Worm (Caenorhabditis elegans) whole organism, mixed stage, embryonic: ENCODE measurements around the gene clec-51.
A peak's percentile ranks its signal among the peaks of the same experiment; 100 is the strongest.

Experiments used
- blmp-1 ChIP-seq: fragments of 150-350 bp; optimal IDR thresholded peaks from 2 replicates; lab custom pipeline; 2014; ENCODE audit warnings: missing biosample characterization, missing genetic modification characterization
- ceh-39 ChIP-seq: fragments of 150-350 bp; optimal IDR thresholded peaks from 2 replicates; lab custom pipeline; 2014; ENCODE audit warnings: missing biosample characterization, missing genetic modification characterization
- ceh-43 ChIP-seq: fragments of 200-800 bp; sonication (Bioruptor generic); optimal IDR thresholded peaks from 2 replicates; lab custom pipeline; 2018; ENCODE audit warnings: mild to moderate bottlenecking, missing genetic modification characterization, moderate library complexity, missing compliant biosample characterization
- ceh-83 ChIP-seq: fragments of 200-800 bp; sonication (Bioruptor generic); optimal IDR thresholded peaks from 2 replicates; lab custom pipeline; 2018; ENCODE audit warnings: mild to moderate bottlenecking, missing genetic modification characterization, missing compliant biosample characterization
- ces-1 ChIP-seq: fragments of 150-350 bp; optimal IDR thresholded peaks from 2 replicates; lab custom pipeline; 2014; ENCODE audit warnings: missing biosample characterization, missing genetic modification reagents, missing genetic modification characterization
- cnd-1 ChIP-seq: fragments of 200-800 bp; sonication (Bioruptor generic); optimal IDR thresholded peaks from 2 replicates; lab custom pipeline; 2018; ENCODE audit warnings: mild to moderate bottlenecking, missing genetic modification characterization, missing compliant biosample characterization
- drap-1 ChIP-seq: fragments of 200-800 bp; sonication (Bioruptor generic); optimal IDR thresholded peaks from 3 replicates; lab custom pipeline; 2018; ENCODE audit warnings: mild to moderate bottlenecking, missing genetic modification characterization, missing compliant biosample characterization
- elt-1 ChIP-seq: sonication (generic microtip); optimal IDR thresholded peaks from 2 replicates; lab custom pipeline; 2017; ENCODE audit warnings: missing genetic modification characterization, mild to moderate bottlenecking, missing compliant biosample characterization, antibody characterized with exemption, moderate library complexity, borderline replicate concordance; ENCODE audit not compliant: insufficient read depth
- elt-3 ChIP-seq: fragments of 150-350 bp; optimal IDR thresholded peaks from 2 replicates; lab custom pipeline; 2014; ENCODE audit warnings: missing biosample characterization, missing genetic modification characterization
- flh-1 ChIP-seq: fragments of 200-800 bp; sonication (Bioruptor generic); optimal IDR thresholded peaks from 2 replicates; lab custom pipeline; 2018; ENCODE audit warnings: mild to moderate bottlenecking, missing genetic modification characterization, moderate library complexity, missing compliant biosample characterization
- ham-2 ChIP-seq: fragments of 200-800 bp; sonication (Bioruptor generic); optimal IDR thresholded peaks from 2 replicates; lab custom pipeline; 2018; ENCODE audit warnings: mild to moderate bottlenecking, missing genetic modification characterization, missing compliant biosample characterization
- hlh-1 ChIP-seq: fragments of 150-350 bp; optimal IDR thresholded peaks from 2 replicates; lab custom pipeline; 2014; ENCODE audit warnings: missing biosample characterization, missing genetic modification reagents, missing genetic modification characterization
- lin-13 ChIP-seq: fragments of 150-350 bp; optimal IDR thresholded peaks from 2 replicates; lab custom pipeline; 2014; ENCODE audit warnings: missing biosample characterization, missing genetic modification characterization
- mab-5 ChIP-seq: fragments of 150-350 bp; optimal IDR thresholded peaks from 2 replicates; lab custom pipeline; 2014; ENCODE audit warnings: missing biosample characterization, missing genetic modification characterization
- mep-1 ChIP-seq: fragments of 150-350 bp; optimal IDR thresholded peaks from 2 replicates; lab custom pipeline; 2017; ENCODE audit warnings: missing biosample characterization, missing genetic modification reagents, missing genetic modification characterization, inconsistent platforms
- mls-2 ChIP-seq: sonication (generic microtip); optimal IDR thresholded peaks from 2 replicates; lab custom pipeline; 2016; ENCODE audit warnings: mild to moderate bottlenecking, missing genetic modification characterization, moderate library complexity, missing compliant biosample characterization
- nhr-12 ChIP-seq: fragments of 150-350 bp; optimal IDR thresholded peaks from 2 replicates; lab custom pipeline; 2014; ENCODE audit warnings: missing biosample characterization, missing genetic modification characterization
- nhr-2 ChIP-seq: fragments of 150-350 bp; optimal IDR thresholded peaks from 2 replicates; lab custom pipeline; 2014; ENCODE audit warnings: missing biosample characterization, missing genetic modification characterization
- nhr-237 ChIP-seq: fragments of 150-350 bp; optimal IDR thresholded peaks from 2 replicates; lab custom pipeline; 2014; ENCODE audit warnings: missing biosample characterization, missing genetic modification characterization
- nhr-28 ChIP-seq: fragments of 150-350 bp; optimal IDR thresholded peaks from 2 replicates; lab custom pipeline; 2014; ENCODE audit warnings: missing biosample characterization, missing genetic modification characterization
- nhr-76 ChIP-seq: sonication (generic microtip); optimal IDR thresholded peaks from 2 replicates; lab custom pipeline; 2017; ENCODE audit warnings: missing biosample characterization, missing genetic modification characterization
- pha-4 ChIP-seq: fragments of 150-350 bp; optimal IDR thresholded peaks from 2 replicates; lab custom pipeline; 2018; ENCODE audit warnings: missing biosample characterization, missing genetic modification reagents, missing genetic modification characterization
- sem-2 ChIP-seq: fragments of 200-800 bp; sonication (Bioruptor generic); optimal IDR thresholded peaks from 2 replicates; lab custom pipeline; 2018; ENCODE audit warnings: mild to moderate bottlenecking, missing genetic modification characterization, missing compliant biosample characterization
- snpc-4 ChIP-seq: fragments of 150-350 bp; optimal IDR thresholded peaks from 2 replicates; lab custom pipeline; 2014; ENCODE audit warnings: missing biosample characterization, missing genetic modification characterization
- sptf-1 ChIP-seq: sonication (generic microtip); optimal IDR thresholded peaks from 2 replicates; lab custom pipeline; 2017; ENCODE audit warnings: mild to moderate bottlenecking, missing genetic modification characterization, moderate library complexity, missing compliant biosample characterization
- tbx-8 ChIP-seq: fragments of 200-800 bp; sonication (Bioruptor generic); optimal IDR thresholded peaks from 2 replicates; lab custom pipeline; 2018; ENCODE audit warnings: mild to moderate bottlenecking, missing genetic modification characterization, moderate library complexity, missing compliant biosample characterization
- unc-120 ChIP-seq: sonication (generic microtip); optimal IDR thresholded peaks from 2 replicates; lab custom pipeline; 2017; ENCODE audit warnings: missing genetic modification characterization, missing compliant biosample characterization; ENCODE audit not compliant: poor library complexity, severe bottlenecking
- unc-39 ChIP-seq: fragments of 150-350 bp; optimal IDR thresholded peaks from 2 replicates; lab custom pipeline; 2014; ENCODE audit warnings: missing biosample characterization, missing genetic modification characterization
- unc-62 ChIP-seq: fragments of 150-350 bp; optimal IDR thresholded peaks from 2 replicates; lab custom pipeline; 2014; ENCODE audit warnings: missing biosample characterization, missing genetic modification reagents, missing genetic modification characterization
- zip-8 ChIP-seq: fragments of 150-350 bp; optimal IDR thresholded peaks from 2 replicates; lab custom pipeline; 2014; ENCODE audit warnings: missing biosample characterization, missing genetic modification characterization

The clec-51 gene

DNA sequence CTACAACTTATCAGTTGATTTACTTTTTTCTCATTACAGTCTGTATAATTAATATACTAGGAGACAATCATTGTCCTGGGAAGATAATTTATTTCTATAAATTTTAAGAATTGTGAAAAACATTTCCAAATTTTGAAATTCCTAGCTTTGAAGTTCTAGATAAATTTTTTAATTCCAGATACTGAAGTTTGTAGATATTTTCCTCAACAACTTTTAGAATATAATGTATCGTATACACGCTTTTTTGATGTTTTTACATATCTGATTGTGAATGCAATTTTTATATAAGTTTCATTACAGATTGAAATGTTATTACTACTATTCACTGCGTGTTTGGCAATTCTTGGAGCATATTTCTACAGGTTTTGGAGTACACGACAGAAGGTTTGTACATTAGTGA lies 11.5 kb downstream of the clec-51 start, which contains the start of gene faah-2:
Gene faah-2, plus strand, starts transcription at position 301 of the 400 bp plus-strand sequence.
- TF ChIP-seq blmp-1 (tag; lab: Kevin White, UChicago) = no peak
- TF ChIP-seq flh-1 (GFP tag; lab: Kevin White, UChicago) = no peak
- no peak for TF ChIP-seq elt-3 (tag; lab: Kevin White, UChicago)
- TF ChIP-seq cnd-1 (tag; lab: Kevin White, UChicago) = no peak
- TF ChIP-seq ceh-83 (GFP tag; lab: Kevin White, UChicago) = no peak
- TF ChIP-seq pha-4 = no peak
- no peak for TF ChIP-seq mep-1 (tag; lab: Kevin White, UChicago)
- TF ChIP-seq ceh-43 (GFP tag; lab: Kevin White, UChicago) = no peak

ce11 chrIV:8151721-8152120 lies 11.9 kb downstream of the clec-51 start:
- no peak for TF ChIP-seq flh-1 (GFP tag; lab: Kevin White, UChicago)
- no peak for TF ChIP-seq unc-120 (tag; lab: Kevin White, UChicago)
- TF ChIP-seq ces-1 = no peak
- no peak for TF ChIP-seq elt-1
- no peak for TF ChIP-seq zip-8 (tag; lab: Kevin White, UChicago)
- no peak for TF ChIP-seq ceh-39 (tag; lab: Kevin White, UChicago)
- no peak for TF ChIP-seq hlh-1 (tag; lab: Kevin White, UChicago)
- TF ChIP-seq nhr-237 (tag; lab: Kevin White, UChicago) = no peak
- no peak for TF ChIP-seq mls-2 (tag; lab: Kevin White, UChicago)
- TF ChIP-seq cnd-1 (tag; lab: Kevin White, UChicago) = no peak
- no peak for TF ChIP-seq ham-2 (GFP tag; lab: Kevin White, UChicago)
- TF ChIP-seq mab-5 = no peak
- no peak for TF ChIP-seq drap-1 (GFP tag; lab: Kevin White, UChicago)
- TF ChIP-seq sptf-1 (tag; lab: Kevin White, UChicago) = no peak
- TF ChIP-seq snpc-4 = no peak
- TF ChIP-seq sem-2 (GFP tag; lab: Kevin White, UChicago) = no peak
- no peak for TF ChIP-seq unc-39 (tag; lab: Kevin White, UChicago)
- no peak for TF ChIP-seq unc-62
- no peak for TF ChIP-seq nhr-2 (tag; lab: Kevin White, UChicago)
- TF ChIP-seq, all 35 proteins: peak for 0

DNA sequence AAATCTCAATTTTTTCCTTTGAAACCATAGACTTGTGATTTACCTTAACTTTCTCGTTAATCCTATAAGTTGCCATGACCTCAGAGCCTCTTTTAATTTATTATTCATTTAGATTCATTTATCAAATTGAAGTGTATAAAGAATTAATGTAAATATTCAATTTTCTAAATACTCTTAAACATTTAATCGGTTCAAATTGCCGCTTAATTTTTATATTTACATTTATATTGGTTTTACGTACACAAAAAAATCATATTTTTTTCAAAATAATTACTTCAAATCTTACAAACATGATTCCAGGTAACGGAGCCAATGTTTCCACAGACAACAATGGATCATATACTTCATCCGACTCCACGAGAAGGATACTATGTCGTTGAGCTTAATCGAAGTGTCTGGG lies 15.1 kb downstream of the clec-51 start, which contains the start of gene pmk-1:
Gene pmk-1, plus strand, starts transcription at position 301 of the 400 bp plus-strand sequence.
- TF ChIP-seq snpc-4 = no peak
- no peak for TF ChIP-seq ceh-43 (GFP tag; lab: Kevin White, UChicago)
- no peak for TF ChIP-seq hlh-1 (tag; lab: Kevin White, UChicago)
- no peak for TF ChIP-seq elt-3 (tag; lab: Kevin White, UChicago)
- TF ChIP-seq zip-8 (tag; lab: Kevin White, UChicago) = no peak
- no peak for TF ChIP-seq cnd-1 (tag; lab: Kevin White, UChicago)
- no peak for TF ChIP-seq nhr-28 (tag; lab: Kevin White, UChicago)
- TF ChIP-seq nhr-237 (tag; lab: Kevin White, UChicago) = no peak
- no peak for TF ChIP-seq ceh-39 (tag; lab: Kevin White, UChicago)
- no peak for TF ChIP-seq ceh-83 (GFP tag; lab: Kevin White, UChicago)
- no peak for TF ChIP-seq flh-1 (GFP tag; lab: Kevin White, UChicago)
- TF ChIP-seq tbx-8 (GFP tag; lab: Kevin White, UChicago) = no peak
- TF ChIP-seq unc-120 (tag; lab: Kevin White, UChicago) = no peak
- no peak for TF ChIP-seq sem-2 (GFP tag; lab: Kevin White, UChicago)
- TF ChIP-seq, all 35 proteins: peak for 0

DNA sequence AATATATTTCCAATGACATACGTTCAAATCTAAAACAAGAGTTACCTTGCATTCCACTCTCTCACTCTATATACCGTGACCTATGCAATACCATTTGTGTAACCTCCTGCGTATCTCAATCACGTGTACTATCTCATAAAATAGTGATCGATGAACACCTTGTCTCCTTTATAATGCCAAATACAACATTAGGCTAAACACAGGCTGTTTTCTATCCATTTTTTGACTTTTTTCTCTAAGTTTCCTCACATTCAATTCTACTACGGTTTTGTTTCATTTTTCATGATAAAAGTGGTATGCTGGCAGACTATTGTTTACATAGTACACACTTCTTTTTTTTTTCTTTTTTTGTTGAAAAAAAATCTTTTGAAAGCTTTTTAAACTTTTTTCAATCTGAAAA lies 17.3 kb downstream of the clec-51 start:
- peak; percentile 83 for TF ChIP-seq ceh-39 (tag; lab: Kevin White, UChicago)
- TF ChIP-seq lin-13 = no peak
- TF ChIP-seq mab-5 = no peak
- TF ChIP-seq unc-39 (tag; lab: Kevin White, UChicago) = no peak
- no peak for TF ChIP-seq sptf-1 (tag; lab: Kevin White, UChicago)
- TF ChIP-seq, all 35 proteins: peak for 1

DNA sequence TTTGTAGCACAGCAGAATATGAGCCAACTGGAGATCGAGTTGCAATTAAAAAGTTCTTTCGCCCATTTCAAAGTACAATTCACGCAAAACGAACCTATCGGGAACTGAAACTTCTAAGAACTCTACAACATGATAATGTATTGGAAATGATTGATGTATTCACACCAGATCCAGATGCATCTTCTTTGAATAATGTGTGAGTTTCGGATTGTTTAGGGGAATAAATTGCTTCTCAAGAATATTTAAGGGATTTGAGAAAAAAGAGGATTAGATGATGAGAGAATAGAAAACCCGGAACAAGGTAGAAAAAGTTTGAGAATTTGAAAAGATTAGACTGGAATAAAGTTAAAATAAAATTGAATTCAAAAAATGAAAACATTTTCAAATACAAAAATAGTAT lies 19.3 kb downstream of the clec-51 start:
- TF ChIP-seq lin-13 (no peak), nhr-12 (tag; lab: Kevin White, UChicago) (no peak), mep-1 (tag; lab: Kevin White, UChicago) (no peak), nhr-76 (no peak)
